Fruit fly (Drosophila melanogaster): ENCODE data around the gene CG9368.
A peak's percentile ranks its signal among the peaks of the same experiment; 100 is the strongest.

CG9368 gene

DNA sequence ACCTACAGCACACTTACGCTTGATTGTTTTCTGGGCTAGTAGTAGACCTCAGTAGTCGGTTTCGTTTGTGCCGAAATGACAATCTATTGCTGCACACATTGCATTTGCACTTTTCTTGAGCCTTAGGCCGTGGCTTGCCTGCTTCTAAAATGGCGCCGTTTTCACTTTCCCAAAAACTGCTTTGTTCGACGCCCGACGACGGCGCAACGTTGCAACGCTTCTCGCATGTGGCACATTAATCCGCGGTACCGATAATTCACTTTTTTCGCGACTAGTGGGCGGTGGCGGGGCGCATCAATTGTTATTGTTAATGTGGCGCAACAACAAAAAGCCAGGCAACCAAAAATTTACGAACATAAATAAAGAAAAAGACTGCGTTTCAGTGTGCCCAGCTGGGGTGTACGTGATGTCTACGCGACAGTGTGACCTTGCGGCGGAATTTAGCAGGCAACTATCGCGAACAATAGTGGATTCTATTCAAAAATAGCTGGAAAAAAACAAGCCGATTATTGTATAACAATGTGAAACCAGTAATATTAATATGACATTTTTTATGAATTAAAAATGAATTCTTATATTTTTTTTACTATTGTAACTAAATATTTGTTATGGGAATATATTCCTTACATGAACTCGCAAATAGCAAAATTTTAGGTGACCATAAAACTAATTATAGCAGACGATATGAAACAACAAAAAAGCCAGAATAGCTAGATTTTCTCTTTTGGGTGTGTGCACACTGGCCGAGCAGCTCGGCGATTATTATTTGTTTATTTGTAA is 2.9 kb upstream of the CG9368 start, which contains the start of the genes ash1 and Taf6 (continued):
- peak; percentile 81 for TF ChIP-seq Blimp-1 (GFP tag; optimal IDR thresholded peaks at IDR 0.05)
- TF ChIP-seq zfh1 (GFP tag; IDR thresholded peaks at IDR 0.05), result no peak
- TF ChIP-seq CG34422 (GFP tag; IDR thresholded peaks at IDR 0.05), result 0 out of 3 replicates have a peak, but pooled peaks have one; percentile 11
- no peak for TF ChIP-seq CG16815 (GFP tag; optimal IDR thresholded peaks at IDR 0.05)
- TF ChIP-seq row (GFP tag; IDR thresholded peaks at IDR 0.05), result peak; percentile 88
- peak; percentile 73 for TF ChIP-seq CG13287 (GFP tag; IDR thresholded peaks at IDR 0.05; ENCODE audit: partially characterized antibody)
- TF ChIP-seq hkb (optimal IDR thresholded peaks at IDR 0.05), result peak; percentile 13
- no peak for TF ChIP-seq hkb (GFP tag; IDR thresholded peaks at IDR 0.05)
- peak; percentile 58; the same call in 1 of the 2 replicates for TF ChIP-seq inv (GFP tag; IDR thresholded peaks at IDR 0.05; ENCODE audit: partially characterized antibody)
- TF ChIP-seq tx (GFP tag; optimal IDR thresholded peaks at IDR 0.05), result no peak
- no peak for TF ChIP-seq gem (tag; optimal IDR thresholded peaks at IDR 0.05)
- TF ChIP-seq CG2199 (GFP tag; IDR thresholded peaks at IDR 0.05), result no peak
- TF ChIP-seq CG31441 (GFP tag; IDR thresholded peaks at IDR 0.05), result no peak
- peak; percentile 70 for TF ChIP-seq Doc3 (GFP tag; IDR thresholded peaks at IDR 0.05; ENCODE audit: partially characterized antibody)
- TF ChIP-seq CG10147 (GFP tag; optimal IDR thresholded peaks at IDR 0.05), result peak; percentile 76
- TF ChIP-seq chm (GFP tag; IDR thresholded peaks at IDR 0.05), result no peak
- TF ChIP-seq Chrac-16 (GFP tag; optimal IDR thresholded peaks at IDR 0.05), result no peak
- no peak for TF ChIP-seq Stat92E (GFP tag; optimal IDR thresholded peaks at IDR 0.05)
- TF ChIP-seq Mrtf (GFP tag; IDR thresholded peaks at IDR 0.05), result no peak
- no peak for TF ChIP-seq Hr3 (GFP tag; optimal IDR thresholded peaks at IDR 0.05)
- no peak for TF ChIP-seq CG2120 (GFP tag; optimal IDR thresholded peaks at IDR 0.05)
- TF ChIP-seq Dref (GFP tag; IDR thresholded peaks at IDR 0.05), result peak; percentile 30; the same call in 1 of the 2 replicates
- no peak for TF ChIP-seq cato (GFP tag; optimal IDR thresholded peaks at IDR 0.05; ENCODE audit: borderline replicate concordance)
- peak; percentile 90 for TF ChIP-seq Sin3A (optimal IDR thresholded peaks at IDR 0.05)
- peak in 1 of 2 experiments; percentile 26 for TF ChIP-seq dpn (GFP tag; optimal IDR thresholded peaks at IDR 0.05)
- TF ChIP-seq CG7372 (GFP tag; IDR thresholded peaks at IDR 0.05), result no peak
- no peak for TF ChIP-seq mam (GFP tag; optimal IDR thresholded peaks at IDR 0.05)
- TF ChIP-seq CG11723 (GFP tag; optimal IDR thresholded peaks at IDR 0.05), result no peak
- TF ChIP-seq p53 (GFP tag; optimal IDR thresholded peaks at IDR 0.05), result no peak
- peak; percentile 27 for TF ChIP-seq CG2712 (tag; optimal IDR thresholded peaks at IDR 0.05)
- TF ChIP-seq D19A (tag; optimal IDR thresholded peaks at IDR 0.05), result no peak
- TF ChIP-seq Neu2 (GFP tag; optimal IDR thresholded peaks at IDR 0.05; ENCODE audit: borderline replicate concordance), result no peak
- no peak for TF ChIP-seq CG5245 (GFP tag; optimal IDR thresholded peaks at IDR 0.05)
- no peak for TF ChIP-seq gsb-n (tag; optimal IDR thresholded peaks at IDR 0.05)
- no peak for TF ChIP-seq crol (GFP tag; IDR thresholded peaks at IDR 0.05)
- peak; percentile 64 for TF ChIP-seq CG30020 (tag; optimal IDR thresholded peaks at IDR 0.05)
- TF ChIP-seq br (optimal IDR thresholded peaks at IDR 0.05), result no peak
- TF ChIP-seq eve (GFP tag; optimal IDR thresholded peaks at IDR 0.05), result no peak
- no peak for TF ChIP-seq Drgx (GFP tag; IDR thresholded peaks at IDR 0.05)
- peak; percentile 2 for TF ChIP-seq Max (GFP tag; optimal IDR thresholded peaks at IDR 0.05)
- TF ChIP-seq CG14441 (GFP tag; IDR thresholded peaks at IDR 0.05), result no peak
- no peak for TF ChIP-seq so (GFP tag; IDR thresholded peaks at IDR 0.05)
- no peak for TF ChIP-seq D19B (GFP tag; optimal IDR thresholded peaks at IDR 0.05)
- TF ChIP-seq H15 (GFP tag; IDR thresholded peaks at IDR 0.05), result no peak
- TF ChIP-seq wdn (GFP tag; IDR thresholded peaks at IDR 0.05), result no peak
- TF ChIP-seq MBD-R2 (GFP tag; IDR thresholded peaks at IDR 0.05), result peak; percentile 48
- no peak for TF ChIP-seq usp (GFP tag; optimal IDR thresholded peaks at IDR 0.05)
- TF ChIP-seq CG14860 (GFP tag; IDR thresholded peaks at IDR 0.05; ENCODE audit: partially characterized antibody), result peak; percentile 50; the same call in 1 of the 3 replicates
- no peak for TF ChIP-seq tin (GFP tag; optimal IDR thresholded peaks at IDR 0.05)
- TF ChIP-seq pita (GFP tag; optimal IDR thresholded peaks at IDR 0.05), result no peak
- TF ChIP-seq Hand (GFP tag; optimal IDR thresholded peaks at IDR 0.05), result no peak
